Worm (Caenorhabditis elegans): ENCODE measurements around the gene Y49F6B.12.
"Not testable (repeated sequence)": the region's sequence is repeated elsewhere in the genome, so short reads cannot be mapped to it uniquely, and the experiment has no call there.

The Y49F6B.12 gene

DNA sequence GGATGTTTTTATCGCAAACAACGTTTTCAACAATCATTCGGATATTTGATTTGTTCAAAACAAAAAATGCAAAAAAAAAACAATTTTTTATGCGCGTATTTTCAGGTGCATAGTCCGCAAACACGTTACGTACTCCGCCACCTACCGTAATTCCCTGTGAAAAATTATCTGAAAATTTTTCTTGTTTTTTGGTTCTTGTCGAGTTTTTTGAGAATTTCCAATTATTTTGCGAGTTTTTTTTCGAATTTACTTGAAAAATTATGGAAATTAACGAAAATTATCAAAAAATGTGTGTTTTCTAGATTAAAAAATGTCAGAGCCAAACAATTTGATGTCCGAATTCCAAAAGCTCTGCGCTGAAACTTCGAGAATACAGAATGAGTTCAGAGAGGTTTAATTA, 19.8 kb downstream of the Y49F6B.12 start, which contains the start of gene C16C8.12:
TSS of gene C16C8.12 (plus strand) at position 301 of the 400 bp plus-strand sequence.
- no peak for TF ChIP-seq dpl-1 (GFP tag; optimal IDR thresholded peaks at IDR 0.05)
- no peak for TF ChIP-seq nhr-12 (tag; optimal IDR thresholded peaks at IDR 0.05)
- no peak for TF ChIP-seq alr-1 (tag; optimal IDR thresholded peaks at IDR 0.05; ENCODE audit: borderline replicate concordance)

DNA sequence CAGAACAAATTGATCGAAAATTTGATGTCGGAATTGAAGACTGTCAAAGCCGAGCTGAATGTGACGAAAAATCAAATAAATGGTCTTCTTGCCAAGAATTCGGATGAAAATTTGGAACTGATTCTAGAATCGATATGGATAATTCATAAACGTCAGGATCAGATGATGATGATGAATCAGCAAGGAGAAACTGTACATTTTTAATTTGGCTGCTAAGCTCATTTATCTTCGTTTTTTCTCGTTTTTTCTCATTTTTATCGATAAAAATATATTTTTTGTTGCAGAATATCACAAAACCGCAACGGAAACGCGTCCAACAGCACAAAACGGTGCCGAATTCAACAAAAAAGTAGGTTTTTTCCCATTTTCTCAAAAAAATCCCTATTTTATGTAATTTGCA, 22.7 kb downstream of the Y49F6B.12 start, which contains the start of gene C16C8.14:
TSS of gene C16C8.14 (plus strand) at position 301 of the 400 bp plus-strand sequence.
- TF ChIP-seq elt-2 (tag; optimal IDR thresholded peaks at IDR 0.05); nhr-28 (tag; optimal IDR thresholded peaks at IDR 0.05); ets-5 (GFP tag; IDR thresholded peaks at IDR 0.05): not testable (repeated sequence)

DNA sequence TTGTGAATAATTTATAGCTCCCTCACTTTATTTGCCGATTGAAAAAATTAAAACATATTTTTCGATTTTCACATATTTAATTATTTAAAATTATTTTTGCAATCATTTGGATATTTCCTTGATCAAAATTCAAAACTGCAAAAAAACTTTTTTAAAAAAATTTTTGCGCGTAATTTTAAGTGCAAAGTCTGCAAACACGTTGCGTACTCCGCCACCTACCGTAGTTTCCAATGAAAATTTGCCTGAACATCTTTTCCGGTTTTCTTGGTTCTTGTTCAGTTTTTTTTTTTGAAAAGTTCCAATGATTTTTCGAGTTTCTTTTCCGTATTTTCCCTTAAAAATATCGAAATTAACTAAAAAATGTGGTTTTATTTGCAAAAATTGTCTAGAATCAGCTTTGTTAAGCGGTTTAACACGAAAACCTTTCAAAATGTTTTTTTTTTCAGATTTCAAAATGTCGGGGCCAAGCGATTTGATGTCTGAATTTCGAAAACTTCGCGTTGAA, 23.4 kb downstream of the Y49F6B.12 start, which contains the start of gene C16C8.25:
TSS of gene C16C8.25 (plus strand) at position 455 of the 505 bp plus-strand sequence.
- TF ChIP-seq snpc-4 (tag; optimal IDR thresholded peaks at IDR 0.05), result no peak
- no peak for TF ChIP-seq egl-27 (tag; optimal IDR thresholded peaks at IDR 0.05)
- no peak for TF ChIP-seq blmp-1 (tag; optimal IDR thresholded peaks at IDR 0.05)

DNA sequence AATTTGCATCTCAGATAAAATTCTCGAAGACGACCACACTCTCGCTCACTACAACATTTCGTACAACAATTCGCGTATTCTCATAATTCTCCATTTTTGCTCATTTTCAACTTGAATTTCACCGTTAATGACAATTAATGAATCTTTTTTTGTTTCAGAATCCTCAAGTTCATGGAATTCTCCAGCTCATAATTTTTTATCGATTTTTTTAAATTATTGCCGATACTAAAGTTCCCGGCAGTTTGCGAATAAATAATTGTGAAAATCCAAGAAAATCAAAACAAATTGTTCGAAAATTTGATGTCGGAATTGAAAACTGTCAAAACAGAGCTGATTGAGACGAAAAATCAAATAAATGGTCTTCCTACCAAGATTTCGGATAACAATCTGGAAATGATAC, 24.3 kb downstream of the Y49F6B.12 start, which contains the start of gene C16C8.21:
TSS of gene C16C8.21 (plus strand) at position 301 of the 400 bp plus-strand sequence.
- TF ChIP-seq alr-1 (tag; optimal IDR thresholded peaks at IDR 0.05; ENCODE audit: borderline replicate concordance) (no peak), swsn-7 (tag; optimal IDR thresholded peaks at IDR 0.05) (no peak), grh-1 (GFP tag; IDR thresholded peaks at IDR 0.05) (no peak), pax-3 (tag; optimal IDR thresholded peaks at IDR 0.05) (no peak), lin-13 (GFP tag; optimal IDR thresholded peaks at IDR 0.05) (no peak), fos-1 (tag; optimal IDR thresholded peaks at IDR 0.05) (no peak), nhr-20 (tag; optimal IDR thresholded peaks at IDR 0.05) (no peak), ceh-8 (GFP tag; optimal IDR thresholded peaks at IDR 0.05) (no peak), unc-62 (GFP tag; optimal IDR thresholded peaks at IDR 0.05) (no peak), nhr-71 (tag; optimal IDR thresholded peaks at IDR 0.05) (no peak), fkh-8 (tag; optimal IDR thresholded peaks at IDR 0.05) (no peak), nhr-19 (GFP tag; conservative IDR thresholded peaks at IDR 0.05) (no peak), pqm-1 (tag; optimal IDR thresholded peaks at IDR 0.05) (no peak), hpl-2 (GFP tag; optimal IDR thresholded peaks at IDR 0.05) (no peak), hlh-17 (GFP tag; optimal IDR thresholded peaks at IDR 0.05; ENCODE audit: borderline replicate concordance) (no peak), blmp-1 (tag; optimal IDR thresholded peaks at IDR 0.05) (no peak), sptf-1 (tag; optimal IDR thresholded peaks at IDR 0.05) (no peak), ceh-63 (GFP tag; optimal IDR thresholded peaks at IDR 0.05) (no peak), irx-1 (tag; optimal IDR thresholded peaks at IDR 0.05) (no peak)

DNA sequence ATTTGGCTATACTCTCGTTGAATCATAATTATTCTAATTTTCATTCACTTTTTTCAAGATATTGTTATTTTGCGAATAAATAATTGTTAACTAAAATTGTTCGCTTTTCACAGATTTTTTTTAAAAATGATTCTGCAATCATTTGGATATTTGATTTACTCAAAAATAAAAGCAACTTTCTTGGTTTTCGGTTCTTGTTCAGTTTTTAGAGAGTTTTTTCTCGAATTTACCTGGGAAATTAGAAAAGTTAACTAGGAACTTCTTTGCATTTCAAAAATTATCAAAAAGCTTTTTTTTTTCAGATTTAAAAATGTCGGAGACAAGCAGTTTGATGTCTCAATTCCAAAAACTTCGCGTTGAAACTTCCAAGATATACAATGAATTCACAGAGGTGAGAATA, 25.6 kb downstream of the Y49F6B.12 start, which contains the start of the genes C16C8.20 and gldi-6:
TSS of gene C16C8.20 (plus strand) at position 301 of the 400 bp plus-strand sequence.
TSS of gene gldi-6 (plus strand) at position 301 of the 400 bp plus-strand sequence.
- TF ChIP-seq elt-3 (tag; optimal IDR thresholded peaks at IDR 0.05) (no peak), fkh-8 (tag; optimal IDR thresholded peaks at IDR 0.05) (no peak)

ce11 chrII:3445285-3445806, 26.9 kb downstream of the Y49F6B.12 start, which contains the start of the genes C16C8.5 and C16C8.16:
Gene C16C8.5, minus strand, starts transcription at chrII:3445385.
Gene C16C8.16, plus strand, starts transcription at chrII:3445756.
- TF ChIP-seq nhr-84 (tag; optimal IDR thresholded peaks at IDR 0.05), result no peak
- no peak for TF ChIP-seq irx-1 (tag; optimal IDR thresholded peaks at IDR 0.05)
- TF ChIP-seq egl-13 (tag; optimal IDR thresholded peaks at IDR 0.05), result no peak
- no peak for TF ChIP-seq nhr-76 (tag; optimal IDR thresholded peaks at IDR 0.05)
- TF ChIP-seq pqm-1 (tag; optimal IDR thresholded peaks at IDR 0.05), result no peak
- no peak for TF ChIP-seq sox-4 (tag; optimal IDR thresholded peaks at IDR 0.05)
- TF ChIP-seq lin-35 (GFP tag; optimal IDR thresholded peaks at IDR 0.05), result no peak
- TF ChIP-seq C04F5.9 (tag; optimal IDR thresholded peaks at IDR 0.05), result no peak
- no peak for TF ChIP-seq ces-1 (GFP tag; optimal IDR thresholded peaks at IDR 0.05)
- TF ChIP-seq jun-1 (tag; optimal IDR thresholded peaks at IDR 0.05), result no peak

Measured in whole organism, L1 larva.